Fruit fly (Drosophila melanogaster) whole organism, embryonic: ENCODE data around the gene tHMG1.

Experiments
- Ada2b ChIP-seq: fragments of 200-800 bp; sonication (Bioruptor generic); IDR thresholded peaks from 2 replicates; pipeline ENCODE4 v1.3.6; 2022; ENCODE audit warnings: missing biosample characterization, missing genetic modification characterization
- CG11723 ChIP-seq: fragments of 200-800 bp; sonication (Bioruptor generic); optimal IDR thresholded peaks from 2 replicates; lab custom pipeline; 2017; ENCODE audit warnings: missing biosample characterization, mild to moderate bottlenecking, missing genetic modification characterization
- CG14667 ChIP-seq: fragments of 200-800 bp; sonication (Bioruptor generic); IDR thresholded peaks from 2 replicates; pipeline ENCODE4 v1.3.6; 2022; ENCODE audit warnings: missing biosample characterization, missing genetic modification characterization
- CG15011 ChIP-seq: fragments of 200-800 bp; sonication (Bioruptor generic); optimal IDR thresholded peaks from 3 replicates; lab custom pipeline; 2018; ENCODE audit warnings: missing biosample characterization, mild to moderate bottlenecking, missing genetic modification characterization
- CG1602 ChIP-seq: fragments of 200-800 bp; sonication (Bioruptor generic); optimal IDR thresholded peaks from 3 replicates; lab custom pipeline; 2016; ENCODE audit warnings: missing biosample characterization, missing genetic modification characterization
- CG17612 ChIP-seq: fragments of 200-800 bp; sonication (Bioruptor generic); IDR thresholded peaks from 2 replicates; pipeline ENCODE4 v1.3.6; 2022; ENCODE audit warnings: missing biosample characterization, missing genetic modification characterization
- CG17802 ChIP-seq: fragments of 200-800 bp; sonication (Bioruptor generic); optimal IDR thresholded peaks from 2 replicates; lab custom pipeline; 2018; ENCODE audit warnings: missing biosample characterization, mild to moderate bottlenecking, missing genetic modification characterization, moderate library complexity
- CG18476 ChIP-seq: fragments of 200-800 bp; sonication (Bioruptor generic); optimal IDR thresholded peaks from 2 replicates; lab custom pipeline; 2016; ENCODE audit warnings: missing biosample characterization, mild to moderate bottlenecking, missing genetic modification characterization
- CG18764 ChIP-seq: fragments of 200-800 bp; sonication (Bioruptor generic); optimal IDR thresholded peaks from 3 replicates; lab custom pipeline; 2016; ENCODE audit warnings: missing biosample characterization, missing genetic modification characterization
- CG34422 ChIP-seq: fragments of 200-800 bp; sonication (Bioruptor generic); IDR thresholded peaks from 3 replicates; pipeline ENCODE4 v1.3.6; 2022; ENCODE audit warnings: missing biosample characterization, missing genetic modification characterization
- CG4360 ChIP-seq: fragments of 200-800 bp; sonication (Bioruptor generic); IDR thresholded peaks from 2 replicates; pipeline ENCODE4 v1.3.6; 2022; ENCODE audit warnings: missing biosample characterization, missing genetic modification characterization
- CG4424 ChIP-seq: fragments of 200-800 bp; sonication (Bioruptor generic); optimal IDR thresholded peaks from 3 replicates; lab custom pipeline; 2016; ENCODE audit warnings: missing biosample characterization, missing genetic modification characterization
- CG4707 ChIP-seq: fragments of 200-800 bp; sonication (Bioruptor generic); optimal IDR thresholded peaks from 2 replicates; lab custom pipeline; 2018; ENCODE audit warnings: missing biosample characterization, mild to moderate bottlenecking, missing genetic modification characterization, moderate library complexity
- CG6689 ChIP-seq: fragments of 200-800 bp; sonication (Bioruptor generic); IDR thresholded peaks from 2 replicates; pipeline ENCODE4 v1.3.6; 2022; ENCODE audit warnings: missing biosample characterization, missing genetic modification characterization
- CG7556 ChIP-seq: fragments of 200-800 bp; sonication (Bioruptor generic); optimal IDR thresholded peaks from 2 replicates; lab custom pipeline; 2017; ENCODE audit warnings: missing biosample characterization, mild to moderate bottlenecking, missing genetic modification characterization
- CG7745 ChIP-seq: fragments of 200-800 bp; sonication (Bioruptor generic); optimal IDR thresholded peaks from 2 replicates; lab custom pipeline; 2018; ENCODE audit warnings: missing biosample characterization, mild to moderate bottlenecking, missing genetic modification characterization, moderate library complexity
- Camta ChIP-seq: fragments of 200-800 bp; sonication (Bioruptor generic); optimal IDR thresholded peaks from 2 replicates; lab custom pipeline; 2016; ENCODE audit warnings: missing biosample characterization, missing genetic modification characterization
- CoRest ChIP-seq: fragments of 200-800 bp; sonication (Bioruptor generic); optimal IDR thresholded peaks from 3 replicates; lab custom pipeline; 2018; ENCODE audit warnings: missing biosample characterization, mild to moderate bottlenecking, missing genetic modification characterization, moderate library complexity
- D19A ChIP-seq: fragments of 200-800 bp; optimal IDR thresholded peaks from 3 replicates; lab custom pipeline; 2019; ENCODE audit warnings: missing biosample characterization, mild to moderate bottlenecking, missing genetic modification characterization, moderate library complexity
- Eip74EF ChIP-seq, 2 experiments: fragments of 200-800 bp in 1 of 2; fragments of >200 bp in 1 of 2; sonication (Bioruptor generic) in 1 of 2; optimal IDR thresholded peaks; 2 replicates each; lab custom pipeline; 2017 to 2019; ENCODE audit warnings: missing biosample characterization in 2 of 2, missing genetic modification characterization in 2 of 2, mild to moderate bottlenecking in 1 of 2, moderate library complexity in 1 of 2
- Gsc ChIP-seq: fragments of 200-800 bp; sonication (Bioruptor generic); IDR thresholded peaks from 2 replicates; pipeline ENCODE4 v1.3.6; 2022; ENCODE audit warnings: missing biosample characterization, missing genetic modification characterization
- Lim3 ChIP-seq: fragments of 200-800 bp; sonication (Bioruptor generic); IDR thresholded peaks from 2 replicates; pipeline ENCODE4 v1.3.6; 2022; ENCODE audit warnings: missing biosample characterization, missing genetic modification characterization
- Med ChIP-seq: fragments of 200-800 bp; sonication (Bioruptor generic); peaks from one replicate; lab custom pipeline; 2016; ENCODE audit warnings: missing biosample characterization, missing genetic modification characterization, mild to moderate bottlenecking, inconsistent platforms, moderate library complexity
- NFAT ChIP-seq: fragments of 200-800 bp; sonication (Bioruptor generic); IDR thresholded peaks from 2 replicates; pipeline ENCODE4 v1.3.6; 2022; ENCODE audit warnings: missing biosample characterization, missing genetic modification characterization
- Rfx ChIP-seq: fragments of 200-800 bp; sonication (Bioruptor generic); IDR thresholded peaks from 2 replicates; pipeline ENCODE4 v1.3.6; 2022; ENCODE audit warnings: missing biosample characterization, missing genetic modification characterization
- Rx ChIP-seq: fragments of 200-800 bp; sonication (Bioruptor generic); IDR thresholded peaks from 2 replicates; pipeline ENCODE4 v1.3.6; 2022; ENCODE audit warnings: missing biosample characterization, missing genetic modification characterization
- Six4 ChIP-seq: fragments of 200-800 bp; sonication (Bioruptor generic); optimal IDR thresholded peaks from 2 replicates; lab custom pipeline; 2016; ENCODE audit warnings: missing biosample characterization, missing genetic modification characterization
- Spps ChIP-seq: fragments of 200-800 bp; sonication (Bioruptor generic); optimal IDR thresholded peaks from 2 replicates; lab custom pipeline; 2018; ENCODE audit warnings: missing biosample characterization, mild to moderate bottlenecking, missing genetic modification characterization
- Sry-δ ChIP-seq: fragments of 200-800 bp; sonication (Bioruptor generic); optimal IDR thresholded peaks from 2 replicates; lab custom pipeline; 2016; ENCODE audit warnings: missing biosample characterization, missing genetic modification characterization
- Tbp ChIP-seq: fragments of >200 bp; optimal IDR thresholded peaks from 2 replicates; lab custom pipeline; 2018; ENCODE audit warnings: missing biosample characterization, missing genetic modification characterization
- Xrp1 ChIP-seq: fragments of 200-800 bp; sonication (Bioruptor generic); IDR thresholded peaks from 2 replicates; pipeline ENCODE4 v1.3.6; 2022; ENCODE audit warnings: missing biosample characterization, missing genetic modification characterization
- ase ChIP-seq: fragments of 200-800 bp; sonication (Bioruptor generic); IDR thresholded peaks from 3 replicates; pipeline ENCODE4 v1.3.6; 2022; ENCODE audit warnings: missing biosample characterization, missing genetic modification characterization
- bab2 ChIP-seq: fragments of 200-800 bp; sonication (Bioruptor generic); optimal IDR thresholded peaks from 2 replicates; lab custom pipeline; 2016; ENCODE audit warnings: missing biosample characterization, missing genetic modification characterization
- bbx ChIP-seq: fragments of 200-800 bp; sonication (Bioruptor generic); IDR thresholded peaks from 2 replicates; pipeline ENCODE4 v1.3.6; 2022; ENCODE audit warnings: missing biosample characterization, missing genetic modification characterization; ENCODE audit not compliant: partially characterized antibody
- caup ChIP-seq: fragments of 200-800 bp; sonication (Bioruptor generic); optimal IDR thresholded peaks from 3 replicates; lab custom pipeline; 2017; ENCODE audit warnings: missing biosample characterization, mild to moderate bottlenecking, missing genetic modification characterization, moderate library complexity; ENCODE audit not compliant: severe bottlenecking
- chif ChIP-seq, 2 experiments: fragments of 200-800 bp; sonication (Bioruptor generic); optimal IDR thresholded peaks; 3 replicates each; lab custom pipeline; 2016; ENCODE audit warnings: missing biosample characterization in 2 of 2, missing genetic modification characterization in 2 of 2
- fd3F ChIP-seq: fragments of 200-800 bp; sonication (Bioruptor generic); optimal IDR thresholded peaks from 2 replicates; lab custom pipeline; 2018; ENCODE audit warnings: missing biosample characterization, mild to moderate bottlenecking, missing genetic modification characterization, moderate library complexity
- gcm ChIP-seq: fragments of 200-800 bp; sonication (Bioruptor generic); optimal IDR thresholded peaks from 2 replicates; lab custom pipeline; 2019; ENCODE audit warnings: missing biosample characterization, mild to moderate bottlenecking, missing genetic modification characterization, moderate library complexity
- hb ChIP-seq: fragments of 200-800 bp; sonication (Bioruptor generic); IDR thresholded peaks from 3 replicates; pipeline ENCODE4 v1.3.6; 2022; ENCODE audit warnings: missing biosample characterization, missing genetic modification characterization; ENCODE audit not compliant: partially characterized antibody
- kah ChIP-seq: fragments of 200-800 bp; sonication (Bioruptor generic); optimal IDR thresholded peaks from 2 replicates; lab custom pipeline; 2018; ENCODE audit warnings: missing biosample characterization, mild to moderate bottlenecking, missing genetic modification characterization
- klu ChIP-seq: fragments of 200-800 bp; sonication (Bioruptor generic); IDR thresholded peaks from 2 replicates; pipeline ENCODE4 v1.3.6; 2022; ENCODE audit warnings: missing biosample characterization, missing genetic modification characterization
- lola ChIP-seq, 3 experiments: fragments of >200 bp in 2 of 3; fragments of 200-800 bp in 1 of 3; sonication (Bioruptor generic) in 1 of 3; optimal IDR thresholded peaks; 2 replicates each; lab custom pipeline; 2017 to 2019; ENCODE audit warnings: missing biosample characterization in 3 of 3, missing genetic modification characterization in 3 of 3, mild to moderate bottlenecking in 1 of 3, moderate library complexity in 1 of 3
- pfk ChIP-seq: fragments of 200-800 bp; sonication (Bioruptor generic); optimal IDR thresholded peaks from 2 replicates; lab custom pipeline; 2018; ENCODE audit warnings: missing biosample characterization, mild to moderate bottlenecking, missing genetic modification characterization, moderate library complexity
- pros ChIP-seq: fragments of 200-800 bp; sonication (Bioruptor generic); optimal IDR thresholded peaks from 3 replicates; lab custom pipeline; 2019; ENCODE audit warnings: missing biosample characterization, mild to moderate bottlenecking, missing genetic modification characterization, moderate library complexity
- slou ChIP-seq: fragments of 200-800 bp; sonication (Bioruptor generic); optimal IDR thresholded peaks from 3 replicates; lab custom pipeline; 2016; ENCODE audit warnings: missing biosample characterization, missing genetic modification characterization
- sr ChIP-seq: fragments of 200-800 bp; sonication (Bioruptor generic); IDR thresholded peaks from 3 replicates; pipeline ENCODE4 v1.3.6; 2022; ENCODE audit warnings: missing biosample characterization, missing genetic modification characterization
- vvl ChIP-seq: fragments of 200-800 bp; sonication (Bioruptor generic); IDR thresholded peaks from 2 replicates; pipeline ENCODE4 v1.3.6; 2022; ENCODE audit warnings: missing biosample characterization, missing genetic modification characterization
- z ChIP-seq: fragments of 200-800 bp; sonication (Bioruptor generic); IDR thresholded peaks from 3 replicates; pipeline ENCODE4 v1.3.6; 2022; ENCODE audit warnings: missing biosample characterization, missing genetic modification characterization

The tHMG1 gene

dm6 chr3R:22525546-22526352 is 34.1 kb downstream of the tHMG1 start (continued):
- TF ChIP-seq CG4707 (GFP tag; lab: Kevin White, UChicago), result no peak
- peak in 1 of 3 experiments; percentile 36 for TF ChIP-seq lola (GFP tag; optimal IDR thresholded peaks at IDR 0.05; lab: Kevin White, UChicago)
- no peak for TF ChIP-seq z
- no peak for TF ChIP-seq klu (GFP tag; lab: Robert Waterston, UW)
- no peak for TF ChIP-seq CG4360
- no peak for TF ChIP-seq caup (GFP tag; lab: Kevin White, UChicago)
- no peak for TF ChIP-seq Rx (GFP tag; lab: Robert Waterston, UW)
- no peak for TF ChIP-seq Tbp (GFP tag; lab: Kevin White, UChicago)
- no peak for TF ChIP-seq CG11723 (GFP tag; lab: Kevin White, UChicago)
- TF ChIP-seq Six4 (GFP tag; lab: Kevin White, UChicago), result no peak
- no peak for TF ChIP-seq fd3F (GFP tag; lab: Kevin White, UChicago)
- TF ChIP-seq CG34422 (GFP tag; lab: Robert Waterston, UW), result 0 out of 3 replicates have a peak, but pooled peaks have one; percentile 7
- TF ChIP-seq pros (GFP tag; lab: Kevin White, UChicago), result no peak
- TF ChIP-seq Sry-δ (GFP tag; lab: Kevin White, UChicago), result no peak
- TF ChIP-seq vvl (GFP tag; lab: Robert Waterston, UW), result no peak
- no peak for TF ChIP-seq hb (GFP tag; lab: Robert Waterston, UW)
- TF ChIP-seq Xrp1, result no peak
- TF ChIP-seq pfk (GFP tag; lab: Kevin White, UChicago), result no peak
- no peak for TF ChIP-seq slou
- no peak for TF ChIP-seq Gsc (GFP tag; lab: Robert Waterston, UW)

dm6 chr3R:22526353-22526907 is 34.8 kb downstream of the tHMG1 start:
- TF ChIP-seq sr (GFP tag; lab: Robert Waterston, UW) (peak; percentile 66; the same call in 1 of the 3 replicates), bab2 (GFP tag; lab: Kevin White, UChicago) (peak; percentile 30), Spps (tag; lab: Kevin White, UChicago) (no peak), Lim3 (GFP tag; lab: Robert Waterston, UW) (no peak), CG1602 (GFP tag; lab: Kevin White, UChicago) (no peak), D19A (tag; lab: Kevin White, UChicago) (peak; percentile 36), NFAT (peak; percentile 9; the same call in 1 of the 2 replicates), Ada2b (peak; percentile 13; the same call in 1 of the 2 replicates), CG7745 (tag; lab: Kevin White, UChicago) (no peak), gcm (GFP tag; lab: Kevin White, UChicago) (no peak), CG18476 (peak; percentile 11), bbx (GFP tag; lab: Robert Waterston, UW) (0 out of 2 replicates have a peak, but pooled peaks have one; percentile 22), CG6689 (GFP tag; lab: Robert Waterston, UW) (peak; percentile 18; the same call in 1 of the 2 replicates), CG17612 (peak; percentile 13; the same call in 1 of the 2 replicates), chif (GFP tag; optimal IDR thresholded peaks at IDR 0.05; lab: Kevin White, UChicago) (no peak), CG15011 (no peak), CoRest (tag; lab: Kevin White, UChicago) (peak; percentile 19), CG17802 (tag; lab: Kevin White, UChicago) (peak; percentile 5), CG18764 (peak; percentile 6), Camta (peak; percentile 3), CG14667 (GFP tag; lab: Robert Waterston, UW) (0 out of 2 replicates have a peak, but pooled peaks have one; percentile 45), CG4424 (GFP tag; lab: Kevin White, UChicago) (peak; percentile 37), Rfx (GFP tag; lab: Robert Waterston, UW) (peak; percentile 53), Eip74EF (GFP tag; optimal IDR thresholded peaks at IDR 0.05; lab: Kevin White, UChicago) (no peak), CG7556 (peak; percentile 20), kah (no peak), Med (peak; percentile 89), ase (peak; percentile 53; the same call in 1 of the 3 replicates)
